Worm (Caenorhabditis elegans): ENCODE results near the gene cogc-2.
A peak's percentile ranks its signal among the peaks of the same experiment; 100 is the strongest.

DNA sequence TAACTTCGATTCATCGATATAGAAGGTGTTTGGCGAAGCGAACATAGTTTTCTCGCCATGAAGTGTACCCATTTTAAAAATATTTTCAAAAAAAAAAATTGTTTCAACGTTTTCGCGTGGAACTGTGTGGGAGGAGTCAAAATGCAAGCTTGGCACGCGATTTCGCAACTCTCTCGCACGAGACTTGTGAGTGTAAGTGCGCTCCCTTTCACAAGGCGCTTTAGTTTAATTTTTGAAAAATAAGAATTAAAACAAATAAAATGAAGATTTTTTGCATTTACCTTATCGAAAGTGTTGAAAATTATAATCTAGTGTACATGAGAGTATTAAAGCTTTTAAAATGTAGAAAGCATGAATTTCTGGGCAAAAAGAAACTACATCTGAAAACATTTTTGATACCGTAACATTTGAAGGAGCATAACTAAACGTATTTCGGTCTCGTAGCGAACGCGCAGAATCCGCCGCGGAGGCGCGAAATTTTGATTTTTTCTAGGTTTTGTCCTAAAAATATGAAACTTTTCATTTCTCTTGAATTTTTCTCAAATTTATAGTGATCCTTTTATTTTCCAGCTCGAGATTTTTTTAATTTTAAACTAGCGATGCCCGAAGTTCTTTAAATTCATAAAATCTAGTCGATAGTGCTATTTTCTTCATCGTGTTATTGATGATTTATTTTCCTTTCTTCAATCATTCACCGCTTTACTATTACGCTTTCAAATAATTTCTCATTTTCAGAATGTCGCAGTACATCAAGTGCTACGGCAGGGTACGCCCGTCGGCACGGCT lies at the start of gene cogc-2, which contains the start of gene klp-18:
- TF ChIP-seq zip-5 (tag; optimal IDR thresholded peaks at IDR 0.05): peak; percentile 18
- TF ChIP-seq nhr-11 (tag; optimal IDR thresholded peaks at IDR 0.05): no peak
- no peak for TF ChIP-seq ceh-30 (tag; optimal IDR thresholded peaks at IDR 0.05)
- TF ChIP-seq unc-86 (tag; optimal IDR thresholded peaks at IDR 0.05): peak; percentile 48
- no peak for TF ChIP-seq dve-1 (tag; optimal IDR thresholded peaks at IDR 0.05)
- peak; percentile 77 for TF ChIP-seq ceh-2 (tag; optimal IDR thresholded peaks at IDR 0.05)
- no peak for TF ChIP-seq pha-4 (tag; optimal IDR thresholded peaks at IDR 0.05)
- TF ChIP-seq ceh-19 (GFP tag; optimal IDR thresholded peaks at IDR 0.05): no peak
